Worm (Caenorhabditis elegans) whole organism, young adult: ENCODE measurements around the gene mog-5.
A peak's percentile ranks its signal among the peaks of the same experiment; 100 is the strongest.

ENCODE experiments used
- B0019.2 ChIP-seq: fragments of 200-800 bp; sonication (Bioruptor generic); conservative IDR thresholded peaks from 2 replicates; pipeline ENCODE4 v1.3.6; 2022; ENCODE audit warnings: missing genetic modification reagents, missing genetic modification characterization, missing compliant biosample characterization
- B0261.1 ChIP-seq: sonication (generic microtip); optimal IDR thresholded peaks from 2 replicates; lab custom pipeline; 2016; ENCODE audit warnings: mild to moderate bottlenecking, missing genetic modification characterization, moderate library complexity, missing compliant biosample characterization
- C06A6.2 ChIP-seq: fragments of 200-800 bp; sonication (Bioruptor generic); conservative IDR thresholded peaks from 2 replicates; pipeline ENCODE4 v1.3.6; 2022; ENCODE audit warnings: missing genetic modification characterization, missing compliant biosample characterization
- F22D6.2 ChIP-seq: sonication (generic microtip); optimal IDR thresholded peaks from 2 replicates; lab custom pipeline; 2016; ENCODE audit warnings: mild to moderate bottlenecking, missing genetic modification characterization, missing compliant biosample characterization
- F39B2.1 ChIP-seq: fragments of 200-800 bp; sonication (Bioruptor generic); IDR thresholded peaks from 2 replicates; pipeline ENCODE4 v1.3.6; 2022; ENCODE audit warnings: missing genetic modification reagents, missing genetic modification characterization, missing compliant biosample characterization
- F57C9.4 ChIP-seq: sonication (generic microtip); optimal IDR thresholded peaks from 2 replicates; lab custom pipeline; 2017; ENCODE audit warnings: mild to moderate bottlenecking, missing genetic modification characterization, missing compliant biosample characterization
- T07F8.4 ChIP-seq: sonication (generic microtip); optimal IDR thresholded peaks from 2 replicates; lab custom pipeline; 2016; ENCODE audit warnings: mild to moderate bottlenecking, missing genetic modification characterization, moderate library complexity, missing compliant biosample characterization
- Y53F4B.3 ChIP-seq: fragments of 200-800 bp; sonication (Bioruptor generic); IDR thresholded peaks from 2 replicates; pipeline ENCODE4 v1.3.6; 2022; ENCODE audit warnings: missing genetic modification reagents, missing genetic modification characterization, missing compliant biosample characterization
- Y53G8AR.9 ChIP-seq: fragments of 200-800 bp; sonication (Bioruptor generic); conservative IDR thresholded peaks from 2 replicates; pipeline ENCODE4 v1.3.6; 2022; ENCODE audit warnings: missing genetic modification reagents, missing genetic modification characterization, missing compliant biosample characterization
- Y95B8A.8 ChIP-seq: fragments of 200-800 bp; sonication (Bioruptor generic); IDR thresholded peaks from 2 replicates; pipeline ENCODE4 v1.3.6; 2022; ENCODE audit warnings: missing genetic modification reagents, missing genetic modification characterization, missing compliant biosample characterization
- ZK185.1 ChIP-seq: sonication (generic microtip); optimal IDR thresholded peaks from 2 replicates; lab custom pipeline; 2016; ENCODE audit warnings: mild to moderate bottlenecking, missing genetic modification characterization, missing compliant biosample characterization; ENCODE audit not compliant: poor library complexity, severe bottlenecking
- akir-1 ChIP-seq: fragments of 200-800 bp; sonication (Bioruptor generic); optimal IDR thresholded peaks from 2 replicates; lab custom pipeline; 2018; ENCODE audit warnings: mild to moderate bottlenecking, missing genetic modification characterization, moderate library complexity, missing compliant biosample characterization
- ama-1 ChIP-seq, 3 experiments: fragments of 150-350 bp in 1 of 3; sonication (generic microtip) in 2 of 3; optimal IDR thresholded peaks; 2 replicates each; lab custom pipeline; 2014 to 2018; ENCODE audit warnings: missing biosample characterization in 2 of 3, missing genetic modification characterization in 2 of 3, missing genetic modification reagents in 2 of 3
- attf-3 ChIP-seq: fragments of 200-800 bp; sonication (Bioruptor generic); conservative IDR thresholded peaks from 2 replicates; pipeline ENCODE4 v1.3.6; 2022; ENCODE audit warnings: missing genetic modification reagents, missing genetic modification characterization, missing compliant biosample characterization
- attf-5 ChIP-seq: fragments of 200-800 bp; sonication (Bioruptor generic); optimal IDR thresholded peaks from 2 replicates; lab custom pipeline; 2018; ENCODE audit warnings: mild to moderate bottlenecking, missing genetic modification characterization, missing compliant biosample characterization
- attf-6 ChIP-seq: fragments of 200-800 bp; sonication (Bioruptor generic); IDR thresholded peaks from 2 replicates; pipeline ENCODE4 v1.3.6; 2022; ENCODE audit warnings: missing genetic modification reagents, missing genetic modification characterization, missing compliant biosample characterization
- bed-1 ChIP-seq: fragments of 200-800 bp; sonication (Bioruptor generic); IDR thresholded peaks from 2 replicates; pipeline ENCODE4 v1.3.6; 2022; ENCODE audit warnings: missing genetic modification reagents, missing genetic modification characterization, missing compliant biosample characterization
- ceh-91 ChIP-seq: fragments of 200-800 bp; sonication (Bioruptor generic); IDR thresholded peaks from 2 replicates; pipeline ENCODE4 v1.3.6; 2022; ENCODE audit warnings: missing genetic modification reagents, missing genetic modification characterization, missing compliant biosample characterization
- die-1 ChIP-seq: sonication (generic microtip); optimal IDR thresholded peaks from 2 replicates; lab custom pipeline; 2016; ENCODE audit warnings: missing genotype, mild to moderate bottlenecking, missing genetic modification characterization, missing compliant biosample characterization
- dpff-1 ChIP-seq: sonication (generic microtip); optimal IDR thresholded peaks from 2 replicates; lab custom pipeline; 2017; ENCODE audit warnings: mild to moderate bottlenecking, missing genetic modification characterization, missing compliant biosample characterization
- egl-18 ChIP-seq: fragments of 200-800 bp; sonication (Bioruptor generic); IDR thresholded peaks from 2 replicates; pipeline ENCODE4 v1.3.6; 2022; ENCODE audit warnings: missing genetic modification reagents, missing genetic modification characterization, missing compliant biosample characterization
- egrh-3 ChIP-seq: fragments of 200-800 bp; sonication (Bioruptor generic); IDR thresholded peaks from 2 replicates; pipeline ENCODE4 v1.3.6; 2022; ENCODE audit warnings: missing genetic modification reagents, missing genetic modification characterization, missing compliant biosample characterization
- him-1 ChIP-seq: sonication (generic microtip); optimal IDR thresholded peaks from 2 replicates; lab custom pipeline; 2016; ENCODE audit warnings: missing genotype, missing genetic modification reagents, missing genetic modification characterization, missing compliant biosample characterization
- hlh-12 ChIP-seq: sonication (generic microtip); optimal IDR thresholded peaks from 2 replicates; lab custom pipeline; 2016; ENCODE audit warnings: missing genetic modification characterization, missing compliant biosample characterization
- hmg-1.2 ChIP-seq: fragments of 200-800 bp; sonication (Bioruptor generic); IDR thresholded peaks from 2 replicates; pipeline ENCODE4 v1.3.6; 2022; ENCODE audit warnings: missing genetic modification reagents, missing genetic modification characterization, missing compliant biosample characterization
- lin-26 ChIP-seq: fragments of 200-800 bp; sonication (Bioruptor generic); IDR thresholded peaks from 2 replicates; pipeline ENCODE4 v1.3.6; 2022; ENCODE audit warnings: missing genetic modification reagents, missing genetic modification characterization, missing compliant biosample characterization
- lin-40 ChIP-seq: sonication (generic microtip); optimal IDR thresholded peaks from 2 replicates; lab custom pipeline; 2016; ENCODE audit warnings: missing genetic modification characterization, mild to moderate bottlenecking, missing compliant biosample characterization, missing genotype, missing genetic modification reagents
- lsl-1 ChIP-seq: fragments of 200-800 bp; sonication (Bioruptor generic); optimal IDR thresholded peaks from 2 replicates; lab custom pipeline; 2018; ENCODE audit warnings: mild to moderate bottlenecking, missing genetic modification characterization, moderate library complexity, missing compliant biosample characterization
- madf-8 ChIP-seq: fragments of 200-800 bp; sonication (Bioruptor generic); conservative IDR thresholded peaks from 2 replicates; pipeline ENCODE4 v1.3.6; 2022; ENCODE audit warnings: missing genetic modification reagents, missing genetic modification characterization, missing compliant biosample characterization
- mcd-1 ChIP-seq: fragments of 200-800 bp; sonication (Bioruptor generic); IDR thresholded peaks from 2 replicates; pipeline ENCODE4 v1.3.6; 2022; ENCODE audit warnings: missing genetic modification reagents, missing genetic modification characterization, missing compliant biosample characterization
- mes-4 ChIP-seq: sonication (generic microtip); optimal IDR thresholded peaks from 2 replicates; lab custom pipeline; 2016; ENCODE audit warnings: missing genotype, missing genetic modification characterization, missing compliant biosample characterization
- nhr-120 ChIP-seq: fragments of 200-800 bp; sonication (Bioruptor generic); IDR thresholded peaks from 2 replicates; pipeline ENCODE4 v1.3.6; 2022; ENCODE audit warnings: missing genetic modification characterization, missing compliant biosample characterization
- nhr-179 ChIP-seq: sonication (generic microtip); optimal IDR thresholded peaks from 2 replicates; lab custom pipeline; 2016; ENCODE audit warnings: mild to moderate bottlenecking, missing genetic modification characterization, missing compliant biosample characterization
- nhr-27 ChIP-seq: fragments of 200-800 bp; sonication (Bioruptor generic); optimal IDR thresholded peaks from 2 replicates; lab custom pipeline; 2018; ENCODE audit warnings: mild to moderate bottlenecking, missing genetic modification characterization, moderate library complexity, missing compliant biosample characterization
- sdz-38 ChIP-seq: sonication (generic microtip); optimal IDR thresholded peaks from 2 replicates; lab custom pipeline; 2016; ENCODE audit warnings: missing genotype, missing genetic modification characterization, missing compliant biosample characterization
- snpc-1.1 ChIP-seq: sonication (generic microtip); optimal IDR thresholded peaks from 2 replicates; lab custom pipeline; 2017; ENCODE audit warnings: missing genetic modification characterization, mild to moderate bottlenecking, missing compliant biosample characterization, antibody characterized with exemption, moderate library complexity, missing genotype, missing genetic modification reagents; ENCODE audit not compliant: insufficient read depth
- snpc-3.4 ChIP-seq: sonication (generic microtip); optimal IDR thresholded peaks from 2 replicates; lab custom pipeline; 2017; ENCODE audit warnings: missing genetic modification characterization, mild to moderate bottlenecking, missing compliant biosample characterization, antibody characterized with exemption, moderate library complexity, missing genotype, missing genetic modification reagents
- snpc-4 ChIP-seq, 5 experiments: fragments of 150-350 bp in 1 of 5; sonication (generic microtip) in 4 of 5; optimal IDR thresholded peaks; 2 replicates each; lab custom pipeline; 2014 to 2018; ENCODE audit warnings: missing genetic modification characterization in 5 of 5, missing biosample characterization in 3 of 5, antibody characterized with exemption in 2 of 5, mild to moderate bottlenecking in 2 of 5, missing compliant biosample characterization in 2 of 5, missing genotype in 2 of 5, moderate library complexity in 2 of 5, missing genetic modification reagents in 1 of 5
- sptf-2 ChIP-seq: fragments of 200-800 bp; sonication (Bioruptor generic); optimal IDR thresholded peaks from 2 replicates; lab custom pipeline; 2018; ENCODE audit warnings: mild to moderate bottlenecking, missing genetic modification characterization, missing compliant biosample characterization
- tbp1 ChIP-seq: fragments of 200-800 bp; sonication (Bioruptor generic); optimal IDR thresholded peaks from 2 replicates; lab custom pipeline; 2018; ENCODE audit warnings: mild to moderate bottlenecking, missing genetic modification characterization, missing compliant biosample characterization
- tbx-9 ChIP-seq: sonication (generic microtip); optimal IDR thresholded peaks from 2 replicates; lab custom pipeline; 2016; ENCODE audit warnings: borderline replicate concordance, missing genetic modification characterization, inconsistent platforms, missing compliant biosample characterization
- unc-130 ChIP-seq: sonication (generic microtip); optimal IDR thresholded peaks from 2 replicates; lab custom pipeline; 2016; ENCODE audit warnings: missing genetic modification reagents, missing genetic modification characterization, missing compliant biosample characterization
- xnd-1 ChIP-seq: sonication (generic microtip); optimal IDR thresholded peaks from 2 replicates; lab custom pipeline; 2016; ENCODE audit warnings: missing genotype, missing genetic modification reagents, missing genetic modification characterization, missing compliant biosample characterization
- ztf-22 ChIP-seq: fragments of 200-800 bp; sonication (Bioruptor generic); optimal IDR thresholded peaks from 2 replicates; lab custom pipeline; 2018; ENCODE audit warnings: mild to moderate bottlenecking, missing genetic modification characterization, moderate library complexity, missing compliant biosample characterization
- ztf-25 ChIP-seq: fragments of 200-800 bp; sonication (Bioruptor generic); IDR thresholded peaks from 2 replicates; pipeline ENCODE4 v1.3.6; 2022; ENCODE audit warnings: missing genetic modification reagents, missing genetic modification characterization, missing compliant biosample characterization
- ztf-3 ChIP-seq: fragments of 200-800 bp; sonication (Bioruptor generic); optimal IDR thresholded peaks from 2 replicates; lab custom pipeline; 2018; ENCODE audit warnings: mild to moderate bottlenecking, missing genetic modification characterization, missing compliant biosample characterization
- ztf-6 ChIP-seq: fragments of 200-800 bp; sonication (Bioruptor generic); IDR thresholded peaks from 2 replicates; pipeline ENCODE4 v1.3.6; 2022; ENCODE audit warnings: missing genetic modification reagents, missing genetic modification characterization, missing compliant biosample characterization

Gene mog-5

ce11 chrII:5389831-5390323 is 9.5 kb upstream of the mog-5 start, which contains the start of gene ndx-6 (continued):
- TF ChIP-seq nhr-179 (tag; lab: Kevin White, UChicago) (no peak), F22D6.2 (tag; lab: Kevin White, UChicago) (no peak), ztf-3 (GFP tag; lab: Kevin White, UChicago) (no peak), sdz-38 (tag; lab: Kevin White, UChicago) (no peak), xnd-1 (tag; lab: Kevin White, UChicago) (peak; percentile 26), egl-18 (no peak), nhr-120 (GFP tag; lab: Robert Waterston, UW) (no peak), lin-26 (GFP tag; lab: Robert Waterston, UW) (no peak), Y53F4B.3 (no peak), B0261.1 (no peak), ztf-25 (GFP tag; lab: Robert Waterston, UW) (no peak), ama-1 (optimal IDR thresholded peaks at IDR 0.05; lab: Kevin White, UChicago) (no peak), ama-1 (GFP tag; optimal IDR thresholded peaks at IDR 0.05; lab: Kevin White, UChicago) (no peak), snpc-4 (GFP tag; optimal IDR thresholded peaks at IDR 0.05; lab: Kevin White, UChicago) (no peak), snpc-4 (tag; optimal IDR thresholded peaks at IDR 0.05; lab: Kevin White, UChicago) (peak in 3 of 4 experiments; percentile 49 to 64 (median 54)), ceh-91 (GFP tag; lab: Robert Waterston, UW) (0 out of 2 replicates have a peak, but pooled peaks have one; percentile 33), him-1 (tag; lab: Kevin White, UChicago) (no peak), attf-6 (GFP tag; lab: Robert Waterston, UW) (peak; percentile 38; the same call in 1 of the 2 replicates), Y53G8AR.9 (GFP tag; lab: Robert Waterston, UW) (peak; percentile 78), akir-1 (no peak), snpc-3.4 (tag; lab: Kevin White, UChicago) (peak; percentile 40), mes-4 (tag; lab: Kevin White, UChicago) (no peak), nhr-27 (tag; lab: Kevin White, UChicago) (no peak), bed-1 (GFP tag; lab: Robert Waterston, UW) (no peak), hlh-12 (tag; lab: Kevin White, UChicago) (no peak), sptf-2 (GFP tag; lab: Kevin White, UChicago) (no peak), egrh-3 (GFP tag; lab: Robert Waterston, UW) (no peak), ZK185.1 (peak; percentile 74), hmg-1.2 (GFP tag; lab: Robert Waterston, UW) (peak; percentile 43; the same call in 1 of the 2 replicates), attf-5 (GFP tag; lab: Kevin White, UChicago) (peak; percentile 77), lsl-1 (peak; percentile 46), Y95B8A.8 (GFP tag; lab: Robert Waterston, UW) (0 out of 2 replicates have a peak, but pooled peaks have one; percentile 51), lin-40 (tag; lab: Kevin White, UChicago) (peak; percentile 80), F39B2.1 (GFP tag; lab: Robert Waterston, UW) (no peak), B0019.2 (GFP tag; lab: Robert Waterston, UW) (no peak), madf-8 (no peak), F57C9.4 (tag; lab: Kevin White, UChicago) (no peak), ztf-22 (no peak), snpc-1.1 (tag; lab: Kevin White, UChicago) (no peak), mcd-1 (GFP tag; lab: Robert Waterston, UW) (peak; percentile 79), tbp1 (GFP tag; lab: Kevin White, UChicago) (peak; percentile 56), unc-130 (GFP tag; lab: Kevin White, UChicago) (no peak), ztf-6 (GFP tag; lab: Robert Waterston, UW) (no peak), T07F8.4 (no peak), die-1 (no peak), tbx-9 (tag; lab: Kevin White, UChicago) (no peak), C06A6.2 (0 out of 2 replicates have a peak, but pooled peaks have one; percentile 54), attf-3 (GFP tag; lab: Robert Waterston, UW) (0 out of 2 replicates have a peak, but pooled peaks have one; percentile 33), dpff-1 (tag; lab: Kevin White, UChicago) (no peak)
